Worm (Caenorhabditis elegans) whole organism, young adult: Measurements from ENCODE around the gene dnc-1.

ENCODE experiments used
- C06A6.2 ChIP-seq: fragments of 200-800 bp; sonication (Bioruptor generic); conservative IDR thresholded peaks from 2 replicates; pipeline ENCODE4 v1.3.6; 2022; ENCODE audit warnings: missing genetic modification characterization, missing compliant biosample characterization
- C17E4.6 ChIP-seq: fragments of 200-800 bp; sonication (Bioruptor generic); IDR thresholded peaks from 2 replicates; pipeline ENCODE4 v1.3.6; 2022; ENCODE audit warnings: missing genetic modification reagents, missing genetic modification characterization, missing compliant biosample characterization
- D2030.7 ChIP-seq: fragments of 200-800 bp; sonication (Bioruptor generic); IDR thresholded peaks from 2 replicates; pipeline ENCODE4 v1.3.6; 2022; ENCODE audit warnings: missing genetic modification reagents, missing genetic modification characterization, missing compliant biosample characterization
- F23B12.7 ChIP-seq: sonication (generic microtip); optimal IDR thresholded peaks from 2 replicates; lab custom pipeline; 2017; ENCODE audit warnings: missing genetic modification characterization, mild to moderate bottlenecking, missing compliant biosample characterization, antibody characterized with exemption, moderate library complexity; ENCODE audit not compliant: insufficient read depth
- F33H1.4 ChIP-seq: fragments of 200-800 bp; sonication (Bioruptor generic); IDR thresholded peaks from 2 replicates; pipeline ENCODE4 v1.3.6; 2022; ENCODE audit warnings: missing genetic modification reagents, missing genetic modification characterization, missing compliant biosample characterization
- F39B2.1 ChIP-seq: fragments of 200-800 bp; sonication (Bioruptor generic); IDR thresholded peaks from 2 replicates; pipeline ENCODE4 v1.3.6; 2022; ENCODE audit warnings: missing genetic modification reagents, missing genetic modification characterization, missing compliant biosample characterization
- F55B11.4 ChIP-seq: sonication (generic microtip); optimal IDR thresholded peaks from 2 replicates; lab custom pipeline; 2016; ENCODE audit warnings: missing compliant biosample characterization, missing genetic modification characterization, borderline replicate concordance; ENCODE audit not compliant: insufficient read depth
- F57A8.1 ChIP-seq: fragments of 200-800 bp; sonication (Bioruptor generic); optimal IDR thresholded peaks from 2 replicates; lab custom pipeline; 2018; ENCODE audit warnings: mild to moderate bottlenecking, missing genetic modification characterization, moderate library complexity, missing compliant biosample characterization
- T07F8.4 ChIP-seq: sonication (generic microtip); optimal IDR thresholded peaks from 2 replicates; lab custom pipeline; 2016; ENCODE audit warnings: mild to moderate bottlenecking, missing genetic modification characterization, moderate library complexity, missing compliant biosample characterization
- Y53F4B.3 ChIP-seq: fragments of 200-800 bp; sonication (Bioruptor generic); IDR thresholded peaks from 2 replicates; pipeline ENCODE4 v1.3.6; 2022; ENCODE audit warnings: missing genetic modification reagents, missing genetic modification characterization, missing compliant biosample characterization
- Y79H2A.3 ChIP-seq: fragments of 200-800 bp; sonication (Bioruptor generic); conservative IDR thresholded peaks from 2 replicates; pipeline ENCODE4 v1.3.6; 2022; ENCODE audit warnings: missing genetic modification reagents, missing genetic modification characterization, missing compliant biosample characterization
- ZK185.1 ChIP-seq: sonication (generic microtip); optimal IDR thresholded peaks from 2 replicates; lab custom pipeline; 2016; ENCODE audit warnings: mild to moderate bottlenecking, missing genetic modification characterization, missing compliant biosample characterization; ENCODE audit not compliant: poor library complexity, severe bottlenecking
- akir-1 ChIP-seq: fragments of 200-800 bp; sonication (Bioruptor generic); optimal IDR thresholded peaks from 2 replicates; lab custom pipeline; 2018; ENCODE audit warnings: mild to moderate bottlenecking, missing genetic modification characterization, moderate library complexity, missing compliant biosample characterization
- atf-7 ChIP-seq: sonication (generic microtip); optimal IDR thresholded peaks from 2 replicates; lab custom pipeline; 2017; ENCODE audit warnings: mild to moderate bottlenecking, missing genetic modification characterization, missing compliant biosample characterization
- attf-3 ChIP-seq: fragments of 200-800 bp; sonication (Bioruptor generic); conservative IDR thresholded peaks from 2 replicates; pipeline ENCODE4 v1.3.6; 2022; ENCODE audit warnings: missing genetic modification reagents, missing genetic modification characterization, missing compliant biosample characterization
- attf-5 ChIP-seq: fragments of 200-800 bp; sonication (Bioruptor generic); optimal IDR thresholded peaks from 2 replicates; lab custom pipeline; 2018; ENCODE audit warnings: mild to moderate bottlenecking, missing genetic modification characterization, missing compliant biosample characterization
- ccch-3 ChIP-seq: fragments of 200-800 bp; sonication (Bioruptor generic); optimal IDR thresholded peaks from 2 replicates; lab custom pipeline; 2018; ENCODE audit warnings: mild to moderate bottlenecking, missing genetic modification characterization, missing compliant biosample characterization
- ceh-100 ChIP-seq: fragments of 200-800 bp; sonication (Bioruptor generic); IDR thresholded peaks from 2 replicates; pipeline ENCODE4 v1.3.6; 2022; ENCODE audit warnings: missing genetic modification reagents, missing genetic modification characterization, missing compliant biosample characterization
- ceh-40 ChIP-seq: fragments of 200-800 bp; sonication (Bioruptor generic); IDR thresholded peaks from 2 replicates; pipeline ENCODE4 v1.3.6; 2022; ENCODE audit warnings: missing genetic modification characterization, missing compliant biosample characterization
- ceh-79 ChIP-seq: sonication (generic microtip); optimal IDR thresholded peaks from 2 replicates; lab custom pipeline; 2017; ENCODE audit warnings: mild to moderate bottlenecking, missing genetic modification characterization, missing compliant biosample characterization
- ceh-91 ChIP-seq: fragments of 200-800 bp; sonication (Bioruptor generic); IDR thresholded peaks from 2 replicates; pipeline ENCODE4 v1.3.6; 2022; ENCODE audit warnings: missing genetic modification reagents, missing genetic modification characterization, missing compliant biosample characterization
- chd-7 ChIP-seq: sonication (generic microtip); optimal IDR thresholded peaks from 2 replicates; lab custom pipeline; 2016; ENCODE audit warnings: mild to moderate bottlenecking, missing genetic modification characterization, moderate library complexity, missing compliant biosample characterization
- egl-18 ChIP-seq: fragments of 200-800 bp; sonication (Bioruptor generic); IDR thresholded peaks from 2 replicates; pipeline ENCODE4 v1.3.6; 2022; ENCODE audit warnings: missing genetic modification reagents, missing genetic modification characterization, missing compliant biosample characterization
- egl-44 ChIP-seq: fragments of 200-800 bp; sonication (Bioruptor generic); IDR thresholded peaks from 2 replicates; pipeline ENCODE4 v1.3.6; 2022; ENCODE audit warnings: missing genetic modification reagents, missing genetic modification characterization, missing compliant biosample characterization
- fkh-3 ChIP-seq: sonication (generic microtip); optimal IDR thresholded peaks from 2 replicates; lab custom pipeline; 2016; ENCODE audit warnings: mild to moderate bottlenecking, missing genetic modification characterization, missing compliant biosample characterization
- gei-17 ChIP-seq: fragments of 200-800 bp; sonication (Bioruptor generic); optimal IDR thresholded peaks from 2 replicates; lab custom pipeline; 2018; ENCODE audit warnings: mild to moderate bottlenecking, missing genetic modification characterization, missing compliant biosample characterization
- him-1 ChIP-seq: sonication (generic microtip); optimal IDR thresholded peaks from 2 replicates; lab custom pipeline; 2016; ENCODE audit warnings: missing genotype, missing genetic modification reagents, missing genetic modification characterization, missing compliant biosample characterization
- hsf-1 ChIP-seq: fragments of 200-800 bp; sonication (Bioruptor generic); IDR thresholded peaks from 2 replicates; pipeline ENCODE4 v1.3.6; 2022; ENCODE audit warnings: missing genetic modification reagents, missing genetic modification characterization, missing compliant biosample characterization
- lin-35 ChIP-seq, 3 experiments: fragments of 150-350 bp in 2 of 3; sonication (generic microtip) in 1 of 3; optimal IDR thresholded peaks; 2 replicates each; lab custom pipeline; 2014 to 2018; ENCODE audit warnings: missing biosample characterization in 3 of 3, missing genetic modification characterization in 3 of 3, missing genetic modification reagents in 3 of 3
- lsl-1 ChIP-seq: fragments of 200-800 bp; sonication (Bioruptor generic); optimal IDR thresholded peaks from 2 replicates; lab custom pipeline; 2018; ENCODE audit warnings: mild to moderate bottlenecking, missing genetic modification characterization, moderate library complexity, missing compliant biosample characterization
- mcd-1 ChIP-seq: fragments of 200-800 bp; sonication (Bioruptor generic); IDR thresholded peaks from 2 replicates; pipeline ENCODE4 v1.3.6; 2022; ENCODE audit warnings: missing genetic modification reagents, missing genetic modification characterization, missing compliant biosample characterization
- nhr-179 ChIP-seq: sonication (generic microtip); optimal IDR thresholded peaks from 2 replicates; lab custom pipeline; 2016; ENCODE audit warnings: mild to moderate bottlenecking, missing genetic modification characterization, missing compliant biosample characterization
- nhr-80 ChIP-seq: sonication (generic microtip); optimal IDR thresholded peaks from 2 replicates; lab custom pipeline; 2016; ENCODE audit warnings: missing genetic modification characterization, missing compliant biosample characterization
- pha-4 ChIP-seq: fragments of 150-350 bp; sonication (generic microtip); optimal IDR thresholded peaks from 2 replicates; lab custom pipeline; 2014; ENCODE audit warnings: missing biosample characterization, missing genetic modification reagents, missing genetic modification characterization
- repo-1 ChIP-seq: sonication (generic microtip); optimal IDR thresholded peaks from 2 replicates; lab custom pipeline; 2017; ENCODE audit warnings: mild to moderate bottlenecking, missing genetic modification characterization, missing compliant biosample characterization
- rpc-1 ChIP-seq, 2 experiments: fragments of 150-350 bp in 1 of 2; sonication (generic microtip) in 1 of 2; optimal IDR thresholded peaks; 2 replicates each; lab custom pipeline; 2014 to 2018; ENCODE audit warnings: missing biosample characterization in 1 of 2, missing genetic modification characterization in 1 of 2, missing genetic modification reagents in 1 of 2, missing genotype in 1 of 2
- sdz-38 ChIP-seq: sonication (generic microtip); optimal IDR thresholded peaks from 2 replicates; lab custom pipeline; 2016; ENCODE audit warnings: missing genotype, missing genetic modification characterization, missing compliant biosample characterization
- snpc-1.1 ChIP-seq: sonication (generic microtip); optimal IDR thresholded peaks from 2 replicates; lab custom pipeline; 2017; ENCODE audit warnings: missing genetic modification characterization, mild to moderate bottlenecking, missing compliant biosample characterization, antibody characterized with exemption, moderate library complexity, missing genotype, missing genetic modification reagents; ENCODE audit not compliant: insufficient read depth
- snpc-1.3 ChIP-seq: sonication (generic microtip); optimal IDR thresholded peaks from 2 replicates; lab custom pipeline; 2017; ENCODE audit warnings: missing genetic modification characterization, mild to moderate bottlenecking, missing compliant biosample characterization, antibody characterized with exemption, moderate library complexity, missing genotype, missing genetic modification reagents; ENCODE audit not compliant: insufficient read depth
- tlf-1 ChIP-seq: fragments of 200-800 bp; sonication (Bioruptor generic); optimal IDR thresholded peaks from 2 replicates; lab custom pipeline; 2018; ENCODE audit warnings: mild to moderate bottlenecking, missing genetic modification characterization, missing compliant biosample characterization
- unc-130 ChIP-seq: sonication (generic microtip); optimal IDR thresholded peaks from 2 replicates; lab custom pipeline; 2016; ENCODE audit warnings: missing genetic modification reagents, missing genetic modification characterization, missing compliant biosample characterization
- unc-62 ChIP-seq: fragments of 150-350 bp; optimal IDR thresholded peaks from 2 replicates; lab custom pipeline; 2014; ENCODE audit warnings: missing biosample characterization, missing genetic modification reagents, missing genetic modification characterization
- zim-3 ChIP-seq: sonication (generic microtip); optimal IDR thresholded peaks from 2 replicates; lab custom pipeline; 2017; ENCODE audit warnings: mild to moderate bottlenecking, missing genetic modification characterization, moderate library complexity, missing compliant biosample characterization
- ztf-18 ChIP-seq: sonication (generic microtip); optimal IDR thresholded peaks from 2 replicates; lab custom pipeline; 2016; ENCODE audit warnings: missing genotype, mild to moderate bottlenecking, missing genetic modification characterization, missing compliant biosample characterization
- ztf-28 ChIP-seq: fragments of 200-800 bp; sonication (Bioruptor generic); IDR thresholded peaks from 2 replicates; pipeline ENCODE4 v1.3.6; 2022; ENCODE audit warnings: missing genetic modification reagents, missing genetic modification characterization, missing compliant biosample characterization
- ztf-3 ChIP-seq: fragments of 200-800 bp; sonication (Bioruptor generic); optimal IDR thresholded peaks from 2 replicates; lab custom pipeline; 2018; ENCODE audit warnings: mild to moderate bottlenecking, missing genetic modification characterization, missing compliant biosample characterization

The dnc-1 gene

ce11 chrIV:10933777-10934546 is 959 bp upstream of the dnc-1 start (continued):
- TF ChIP-seq sdz-38 (tag; lab: Kevin White, UChicago) = no peak
- TF ChIP-seq chd-7 (tag; lab: Kevin White, UChicago) = peak; percentile 83
- peak; percentile 70 for TF ChIP-seq atf-7 (tag; lab: Kevin White, UChicago)
- peak in 1 of 3 experiments; percentile 39 for TF ChIP-seq lin-35 (GFP tag; optimal IDR thresholded peaks at IDR 0.05; lab: Kevin White, UChicago)
- TF ChIP-seq unc-130 (GFP tag; lab: Kevin White, UChicago) = peak; percentile 14
- TF ChIP-seq egl-44 = peak; percentile 40; the same call in 1 of the 2 replicates
- no peak for TF ChIP-seq akir-1 (GFP tag; lab: Kevin White, UChicago)
- TF ChIP-seq nhr-179 = no peak
- TF ChIP-seq ceh-91 (GFP tag; lab: Robert Waterston, UW) = no peak
- TF ChIP-seq C17E4.6 (GFP tag; lab: Robert Waterston, UW) = 0 out of 2 replicates have a peak, but pooled peaks have one; percentile 17
- no peak for TF ChIP-seq pha-4 (tag; lab: Kevin White, UChicago)
- TF ChIP-seq zim-3 (tag; lab: Kevin White, UChicago) = peak; percentile 81
- peak; percentile 35 for TF ChIP-seq fkh-3 (tag; lab: Kevin White, UChicago)
- no peak for TF ChIP-seq F39B2.1
- TF ChIP-seq F33H1.4 (GFP tag; lab: Robert Waterston, UW) = no peak
- TF ChIP-seq F55B11.4 (tag; lab: Kevin White, UChicago) = no peak
- no peak for TF ChIP-seq T07F8.4
- TF ChIP-seq D2030.7 (GFP tag; lab: Robert Waterston, UW) = no peak
- peak; percentile 12 for TF ChIP-seq ZK185.1 (tag; lab: Kevin White, UChicago)
- no peak for TF ChIP-seq ceh-40
- TF ChIP-seq gei-17 (GFP tag; lab: Kevin White, UChicago) = no peak
- peak; percentile 83 for TF ChIP-seq tlf-1 (GFP tag; lab: Kevin White, UChicago)
- no peak for TF ChIP-seq Y53F4B.3 (GFP tag; lab: Robert Waterston, UW)
- no peak for TF ChIP-seq snpc-1.1 (tag; lab: Kevin White, UChicago)
- no peak for TF ChIP-seq unc-62 (GFP tag; lab: Kevin White, UChicago)
- TF ChIP-seq ztf-18 (tag; lab: Kevin White, UChicago) = no peak
- no peak for TF ChIP-seq ccch-3 (GFP tag; lab: Kevin White, UChicago)
- TF ChIP-seq C06A6.2 (GFP tag; lab: Robert Waterston, UW) = 0 out of 2 replicates have a peak, but pooled peaks have one; percentile 40
- TF ChIP-seq ztf-3 = no peak
- TF ChIP-seq lsl-1 (GFP tag; lab: Kevin White, UChicago) = no peak
- no peak for TF ChIP-seq hsf-1 (GFP tag; lab: Robert Waterston, UW)
- TF ChIP-seq ceh-100 (GFP tag; lab: Robert Waterston, UW) = peak; percentile 43; the same call in 1 of the 2 replicates
- peak; percentile 0 for TF ChIP-seq nhr-80 (tag; lab: Kevin White, UChicago)
- TF ChIP-seq F23B12.7 (tag; lab: Kevin White, UChicago) = no peak
- TF ChIP-seq ceh-79 (tag; lab: Kevin White, UChicago) = peak; percentile 71
- no peak for TF ChIP-seq rpc-1 (optimal IDR thresholded peaks at IDR 0.05; lab: Kevin White, UChicago)
- no peak for TF ChIP-seq rpc-1 (tag; optimal IDR thresholded peaks at IDR 0.05; lab: Kevin White, UChicago)
- no peak for TF ChIP-seq F57A8.1 (GFP tag; lab: Kevin White, UChicago)
- TF ChIP-seq attf-3 (GFP tag; lab: Robert Waterston, UW) = no peak
- TF ChIP-seq ztf-28 (GFP tag; lab: Robert Waterston, UW) = no peak
- TF ChIP-seq mcd-1 (GFP tag; lab: Robert Waterston, UW) = peak; percentile 67
- no peak for TF ChIP-seq snpc-1.3
- TF ChIP-seq egl-18 (GFP tag; lab: Robert Waterston, UW) = no peak
- TF ChIP-seq him-1 (tag; lab: Kevin White, UChicago) = no peak
- peak; percentile 32 for TF ChIP-seq attf-5 (GFP tag; lab: Kevin White, UChicago)
- TF ChIP-seq Y79H2A.3 (GFP tag; lab: Robert Waterston, UW) = peak; percentile 65
- TF ChIP-seq repo-1 (tag; lab: Kevin White, UChicago) = peak; percentile 94
